Worm (Caenorhabditis elegans): ENCODE data around the gene agxt-1.

Gene agxt-1

DNA sequence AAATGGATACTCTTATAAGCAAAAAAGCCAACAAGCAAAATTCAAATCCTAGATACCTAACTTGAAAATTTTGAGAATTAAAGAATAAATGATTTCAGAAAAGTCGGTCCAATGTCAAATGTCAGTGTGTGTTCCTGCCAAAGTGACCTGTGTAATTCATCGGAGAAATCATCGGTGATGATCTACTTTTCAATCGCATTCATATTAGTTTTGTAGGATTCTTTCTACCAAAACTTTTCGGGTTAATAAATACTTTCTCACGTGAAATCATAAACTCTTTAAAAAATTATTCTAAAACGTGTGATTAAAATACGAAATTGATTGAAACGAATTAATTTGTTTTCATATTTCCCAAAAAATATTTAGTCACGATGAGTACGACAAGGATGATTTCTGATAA is 6.4 kb upstream of the agxt-1 start, which contains the start of gene F46C5.7:
TSS of gene F46C5.7 (plus strand) at position 301 of the 400 bp plus-strand sequence.
- no peak for TF ChIP-seq ama-1 (optimal IDR thresholded peaks at IDR 0.05)
- TF ChIP-seq B0310.2 (tag; optimal IDR thresholded peaks at IDR 0.05) = no peak
- no peak for TF ChIP-seq ceh-36 (tag; optimal IDR thresholded peaks at IDR 0.05)
- TF ChIP-seq tbx-37 (GFP tag; conservative IDR thresholded peaks at IDR 0.05) = no peak
- no peak for TF ChIP-seq pes-1 (GFP tag; IDR thresholded peaks at IDR 0.05)
- TF ChIP-seq F13C5.2 (tag; optimal IDR thresholded peaks at IDR 0.05) = no peak

DNA sequence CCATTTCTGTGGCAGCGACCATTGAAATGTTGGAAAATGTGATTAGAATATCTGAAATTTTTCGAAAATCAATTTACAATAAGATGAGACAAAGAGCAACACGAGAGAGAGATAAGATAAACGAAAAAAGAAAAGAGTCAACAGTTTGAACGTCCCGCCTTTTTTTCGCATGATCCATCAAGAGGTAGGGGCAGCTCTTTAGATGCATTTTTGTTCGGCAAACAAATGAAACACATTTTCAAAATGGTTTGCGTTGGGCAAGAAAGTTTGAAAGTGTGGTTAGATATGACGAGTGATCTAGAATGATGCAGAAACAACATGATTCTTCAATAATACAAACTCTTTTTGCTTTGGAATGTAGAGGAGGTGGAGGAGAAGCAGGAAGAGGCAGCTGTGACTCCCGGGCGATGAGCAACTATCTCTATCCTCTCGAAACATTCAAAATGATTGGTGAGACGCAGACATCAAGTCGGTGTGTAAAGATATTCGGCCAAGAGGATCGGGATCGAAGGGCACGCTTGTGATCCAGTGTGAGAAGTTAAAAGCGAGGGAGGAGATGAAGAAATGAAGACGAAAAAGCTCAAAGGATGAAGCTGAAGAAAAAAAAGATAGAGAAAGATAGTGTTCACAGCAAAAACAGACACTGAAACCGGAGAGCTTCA is 802 bp upstream of the agxt-1 start, which contains the start of gene F46C5.6:
TSS of gene F46C5.6 (minus strand) at position 51 of the 662 bp plus-strand sequence.
- TF ChIP-seq aly-1 (tag; optimal IDR thresholded peaks at IDR 0.05) (no peak), tbx-11 (GFP tag; IDR thresholded peaks at IDR 0.05) (no peak), F13C5.2 (tag; optimal IDR thresholded peaks at IDR 0.05) (no peak), tbx-37 (GFP tag; conservative IDR thresholded peaks at IDR 0.05) (no peak), sea-1 (GFP tag; conservative IDR thresholded peaks at IDR 0.05) (no peak), pes-1 (GFP tag; IDR thresholded peaks at IDR 0.05) (no peak), tra-4 (tag; optimal IDR thresholded peaks at IDR 0.05) (no peak), B0310.2 (tag; optimal IDR thresholded peaks at IDR 0.05) (no peak), scrt-1 (GFP tag; IDR thresholded peaks at IDR 0.05) (no peak), hmg-4 (GFP tag; optimal IDR thresholded peaks at IDR 0.05) (no peak), ama-1 (optimal IDR thresholded peaks at IDR 0.05) (no peak), ceh-13 (GFP tag; optimal IDR thresholded peaks at IDR 0.05) (no peak), hnd-1 (tag; optimal IDR thresholded peaks at IDR 0.05) (no peak), ceh-36 (tag; optimal IDR thresholded peaks at IDR 0.05) (no peak), flt-1 (GFP tag; IDR thresholded peaks at IDR 0.05) (no peak), hmbx-1 (tag; optimal IDR thresholded peaks at IDR 0.05) (no peak)

DNA sequence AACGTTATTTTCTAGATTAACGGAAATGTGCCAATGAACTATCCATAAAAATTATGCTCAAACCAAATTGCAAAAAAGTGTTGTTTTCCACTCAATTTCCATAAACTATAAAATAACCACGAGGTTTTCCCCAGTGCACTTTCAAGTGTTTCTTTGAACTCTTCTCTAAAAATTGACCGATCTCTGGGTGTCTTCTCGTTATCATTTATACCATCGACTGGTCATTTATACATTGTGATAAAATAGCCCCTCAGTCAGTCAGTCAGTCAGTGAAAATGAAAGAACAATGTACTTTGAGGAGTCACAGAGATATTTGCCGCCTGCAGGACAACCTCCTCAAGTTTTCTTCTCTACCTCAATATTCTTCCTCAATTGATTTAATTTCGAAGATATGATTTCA is 534 bp downstream of the agxt-1 start:
- TF ChIP-seq F13C5.2 (tag; optimal IDR thresholded peaks at IDR 0.05) = no peak
- TF ChIP-seq scrt-1 (GFP tag; IDR thresholded peaks at IDR 0.05) = no peak

DNA sequence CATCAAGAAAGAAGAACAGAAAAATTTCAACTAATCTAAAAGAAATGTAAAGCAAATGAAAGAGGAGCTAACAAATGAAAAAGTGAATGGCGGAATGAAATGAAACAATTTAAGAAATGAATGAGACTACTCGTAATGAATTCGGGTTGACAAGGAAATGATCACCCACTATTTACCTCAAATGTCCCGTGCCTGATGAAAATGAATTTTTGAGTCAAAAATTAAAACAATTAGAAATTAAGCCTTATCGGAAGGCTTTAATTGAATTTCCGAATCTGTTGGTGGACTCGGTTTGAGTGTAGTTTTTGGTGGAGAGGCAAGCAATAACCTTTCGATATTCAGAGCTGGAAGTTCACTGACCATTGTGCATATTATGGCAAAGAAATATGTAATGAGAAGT is 3.6 kb downstream of the agxt-1 start:
- no peak for TF ChIP-seq B0310.2 (tag; optimal IDR thresholded peaks at IDR 0.05)
- no peak for TF ChIP-seq ets-7 (tag; optimal IDR thresholded peaks at IDR 0.05)
- TF ChIP-seq scrt-1 (GFP tag; IDR thresholded peaks at IDR 0.05) = no peak
- no peak for TF ChIP-seq sea-1 (GFP tag; conservative IDR thresholded peaks at IDR 0.05)
- TF ChIP-seq ceh-13 (GFP tag; optimal IDR thresholded peaks at IDR 0.05) = no peak
- TF ChIP-seq tra-4 (tag; optimal IDR thresholded peaks at IDR 0.05) = no peak
- no peak for TF ChIP-seq pes-1 (GFP tag; IDR thresholded peaks at IDR 0.05)
- no peak for TF ChIP-seq hmg-4 (GFP tag; optimal IDR thresholded peaks at IDR 0.05)
- TF ChIP-seq aly-1 (tag; optimal IDR thresholded peaks at IDR 0.05) = no peak
- TF ChIP-seq flt-1 (GFP tag; IDR thresholded peaks at IDR 0.05) = no peak
- no peak for TF ChIP-seq hmbx-1 (tag; optimal IDR thresholded peaks at IDR 0.05)
- no peak for TF ChIP-seq hnd-1 (tag; optimal IDR thresholded peaks at IDR 0.05)
- no peak for TF ChIP-seq tbx-37 (GFP tag; conservative IDR thresholded peaks at IDR 0.05)
- TF ChIP-seq ama-1 (optimal IDR thresholded peaks at IDR 0.05) = no peak
- no peak for TF ChIP-seq ceh-36 (tag; optimal IDR thresholded peaks at IDR 0.05)
- no peak for TF ChIP-seq F13C5.2 (tag; optimal IDR thresholded peaks at IDR 0.05)
- no peak for TF ChIP-seq tbx-11 (GFP tag; IDR thresholded peaks at IDR 0.05)

DNA sequence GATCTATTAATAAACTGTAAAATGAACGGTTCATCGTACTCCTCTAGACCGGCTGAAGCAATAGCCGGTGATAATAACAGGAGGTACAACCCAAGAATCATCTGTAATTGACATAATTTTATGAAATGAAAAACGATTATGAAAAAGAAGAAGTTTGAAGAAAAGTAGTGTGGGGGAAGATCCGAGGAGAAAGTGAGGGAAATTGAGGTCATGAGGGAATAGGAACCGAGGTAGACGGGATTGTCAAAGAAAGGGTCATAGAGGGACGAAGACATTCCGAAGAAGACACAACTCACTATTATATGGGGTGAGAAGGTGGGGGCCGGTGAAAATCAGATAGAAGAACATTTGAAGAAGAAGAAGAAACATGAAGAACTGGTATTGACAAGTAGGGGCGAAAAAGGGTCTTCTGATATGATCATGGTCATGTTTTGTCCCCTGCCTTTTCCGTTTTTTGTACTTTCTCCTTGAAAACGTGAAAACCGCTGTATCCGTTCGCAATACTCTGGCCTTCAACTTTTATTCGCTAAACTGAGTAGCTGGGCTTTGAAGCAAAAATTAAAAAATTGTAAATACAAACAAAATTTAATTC is 6.7 kb downstream of the agxt-1 start, which contains the start of gene oac-46:
TSS of gene oac-46 (minus strand) at position 101 of the 592 bp plus-strand sequence.
- TF ChIP-seq hmg-4 (GFP tag; optimal IDR thresholded peaks at IDR 0.05) = no peak
- TF ChIP-seq ets-7 (tag; optimal IDR thresholded peaks at IDR 0.05) = no peak
- no peak for TF ChIP-seq hnd-1 (tag; optimal IDR thresholded peaks at IDR 0.05)
- TF ChIP-seq ama-1 (optimal IDR thresholded peaks at IDR 0.05) = no peak
- TF ChIP-seq tra-4 (tag; optimal IDR thresholded peaks at IDR 0.05) = no peak
- no peak for TF ChIP-seq hmbx-1 (tag; optimal IDR thresholded peaks at IDR 0.05)
- no peak for TF ChIP-seq aly-1 (tag; optimal IDR thresholded peaks at IDR 0.05)
- TF ChIP-seq tbx-11 (GFP tag; IDR thresholded peaks at IDR 0.05) = no peak
- TF ChIP-seq ceh-36 (tag; optimal IDR thresholded peaks at IDR 0.05) = no peak
- TF ChIP-seq pes-1 (GFP tag; IDR thresholded peaks at IDR 0.05) = no peak
- no peak for TF ChIP-seq sea-1 (GFP tag; conservative IDR thresholded peaks at IDR 0.05)
- no peak for TF ChIP-seq flt-1 (GFP tag; IDR thresholded peaks at IDR 0.05)
- TF ChIP-seq ceh-13 (GFP tag; optimal IDR thresholded peaks at IDR 0.05) = no peak
- no peak for TF ChIP-seq F13C5.2 (tag; optimal IDR thresholded peaks at IDR 0.05)
- no peak for TF ChIP-seq tbx-37 (GFP tag; conservative IDR thresholded peaks at IDR 0.05)
- no peak for TF ChIP-seq scrt-1 (GFP tag; IDR thresholded peaks at IDR 0.05)
- TF ChIP-seq B0310.2 (tag; optimal IDR thresholded peaks at IDR 0.05) = no peak

DNA sequence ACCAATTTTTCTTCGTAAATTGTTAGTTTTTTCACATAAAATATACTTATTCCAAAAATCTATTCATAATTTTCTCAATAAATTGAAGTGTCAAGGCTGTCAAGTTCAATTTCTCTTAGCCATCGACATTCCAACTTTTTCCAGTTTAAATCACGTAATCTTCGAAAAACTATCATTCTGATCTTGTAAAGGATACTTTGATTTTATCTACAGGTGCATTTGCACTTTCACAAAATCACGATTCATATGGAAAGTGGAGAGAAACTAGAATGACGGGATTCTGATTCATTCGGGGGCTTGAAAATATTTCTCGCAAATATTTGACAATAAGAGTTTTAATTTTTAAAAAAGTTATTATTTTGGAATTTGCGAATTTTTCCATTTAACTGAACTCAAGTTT is 7.8 kb downstream of the agxt-1 start:
- no peak for TF ChIP-seq ama-1 (optimal IDR thresholded peaks at IDR 0.05)
- TF ChIP-seq flt-1 (GFP tag; IDR thresholded peaks at IDR 0.05) = no peak
- no peak for TF ChIP-seq hnd-1 (tag; optimal IDR thresholded peaks at IDR 0.05)
- TF ChIP-seq tbx-11 (GFP tag; IDR thresholded peaks at IDR 0.05) = no peak
- TF ChIP-seq scrt-1 (GFP tag; IDR thresholded peaks at IDR 0.05) = no peak
- no peak for TF ChIP-seq tra-4 (tag; optimal IDR thresholded peaks at IDR 0.05)
- no peak for TF ChIP-seq aly-1 (tag; optimal IDR thresholded peaks at IDR 0.05)
- no peak for TF ChIP-seq sea-1 (GFP tag; conservative IDR thresholded peaks at IDR 0.05)
- no peak for TF ChIP-seq ceh-13 (GFP tag; optimal IDR thresholded peaks at IDR 0.05)
- TF ChIP-seq tbx-37 (GFP tag; conservative IDR thresholded peaks at IDR 0.05) = no peak
- TF ChIP-seq hmg-4 (GFP tag; optimal IDR thresholded peaks at IDR 0.05) = no peak
- TF ChIP-seq ets-7 (tag; optimal IDR thresholded peaks at IDR 0.05) = no peak
- TF ChIP-seq hmbx-1 (tag; optimal IDR thresholded peaks at IDR 0.05) = no peak
- TF ChIP-seq pes-1 (GFP tag; IDR thresholded peaks at IDR 0.05) = no peak
- TF ChIP-seq F13C5.2 (tag; optimal IDR thresholded peaks at IDR 0.05) = no peak
- no peak for TF ChIP-seq B0310.2 (tag; optimal IDR thresholded peaks at IDR 0.05)
- TF ChIP-seq ceh-36 (tag; optimal IDR thresholded peaks at IDR 0.05) = no peak

DNA sequence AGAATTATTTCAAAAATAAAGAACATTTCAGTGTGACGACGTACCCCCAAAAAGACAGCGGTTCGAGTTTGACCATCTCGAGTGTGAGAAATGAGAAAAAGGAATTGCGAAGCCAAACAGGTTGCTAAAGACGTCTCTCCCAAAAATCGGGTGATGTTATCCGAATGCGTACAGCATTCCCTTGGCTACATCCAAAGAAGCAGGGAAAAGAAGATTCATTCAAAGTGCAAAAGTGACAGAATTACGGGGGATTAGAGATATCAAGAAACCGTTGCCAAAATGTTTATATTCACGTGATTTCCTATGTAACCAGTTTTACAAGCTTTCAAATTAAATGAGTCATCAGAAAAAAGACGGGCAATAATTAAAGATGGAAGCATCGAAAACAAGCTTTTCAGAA is 8.6 kb downstream of the agxt-1 start:
- no peak for TF ChIP-seq flt-1 (GFP tag; IDR thresholded peaks at IDR 0.05)
- TF ChIP-seq B0310.2 (tag; optimal IDR thresholded peaks at IDR 0.05) = no peak
- no peak for TF ChIP-seq F13C5.2 (tag; optimal IDR thresholded peaks at IDR 0.05)
- no peak for TF ChIP-seq ceh-36 (tag; optimal IDR thresholded peaks at IDR 0.05)
- no peak for TF ChIP-seq hnd-1 (tag; optimal IDR thresholded peaks at IDR 0.05)
- TF ChIP-seq scrt-1 (GFP tag; IDR thresholded peaks at IDR 0.05) = no peak
- TF ChIP-seq hmbx-1 (tag; optimal IDR thresholded peaks at IDR 0.05) = no peak
- no peak for TF ChIP-seq ceh-13 (GFP tag; optimal IDR thresholded peaks at IDR 0.05)
- no peak for TF ChIP-seq ets-7 (tag; optimal IDR thresholded peaks at IDR 0.05)
- no peak for TF ChIP-seq tbx-37 (GFP tag; conservative IDR thresholded peaks at IDR 0.05)
- no peak for TF ChIP-seq hmg-4 (GFP tag; optimal IDR thresholded peaks at IDR 0.05)
- TF ChIP-seq ama-1 (optimal IDR thresholded peaks at IDR 0.05) = no peak
- TF ChIP-seq tbx-11 (GFP tag; IDR thresholded peaks at IDR 0.05) = no peak
- no peak for TF ChIP-seq tra-4 (tag; optimal IDR thresholded peaks at IDR 0.05)
- TF ChIP-seq sea-1 (GFP tag; conservative IDR thresholded peaks at IDR 0.05) = no peak
- TF ChIP-seq pes-1 (GFP tag; IDR thresholded peaks at IDR 0.05) = no peak

All from whole organism, early embryonic.